Fruit fly (Drosophila melanogaster) whole organism, embryonic: ENCODE results near the gene wisp.

Source experiments
- CG10321 ChIP-seq: fragments of 200-800 bp; sonication (Bioruptor generic); IDR thresholded peaks from 2 replicates; pipeline ENCODE4 v1.3.6; 2022; ENCODE audit warnings: missing biosample characterization, missing genetic modification characterization
- CG11456 ChIP-seq: fragments of 200-800 bp; sonication (Bioruptor generic); IDR thresholded peaks from 3 replicates; pipeline ENCODE4 v1.3.6; 2022; ENCODE audit warnings: missing biosample characterization, missing genetic modification characterization
- CG11560 ChIP-seq: fragments of 200-800 bp; sonication (Bioruptor generic); IDR thresholded peaks from 3 replicates; pipeline ENCODE4 v1.3.6; 2022; ENCODE audit warnings: missing biosample characterization, missing genetic modification characterization
- CG11696 ChIP-seq: fragments of 200-800 bp; sonication (Bioruptor generic); IDR thresholded peaks from 2 replicates; pipeline ENCODE4 v1.3.6; 2022; ENCODE audit warnings: missing biosample characterization, missing genetic modification characterization
- CG12744 ChIP-seq: fragments of 200-800 bp; sonication (Bioruptor generic); optimal IDR thresholded peaks from 2 replicates; lab custom pipeline; 2016; ENCODE audit warnings: missing biosample characterization, missing genetic modification characterization
- CG12942 ChIP-seq: fragments of 200-800 bp; sonication (Bioruptor generic); optimal IDR thresholded peaks from 3 replicates; lab custom pipeline; 2016; ENCODE audit warnings: missing biosample characterization, missing genetic modification characterization
- CG13123 ChIP-seq: fragments of 200-800 bp; sonication (Bioruptor generic); optimal IDR thresholded peaks from 2 replicates; lab custom pipeline; 2016; ENCODE audit warnings: missing biosample characterization, missing genetic modification characterization
- CG13624 ChIP-seq: fragments of 200-800 bp; sonication (Bioruptor generic); optimal IDR thresholded peaks from 2 replicates; lab custom pipeline; 2016; ENCODE audit warnings: missing biosample characterization, missing genetic modification characterization
- CG14965 ChIP-seq: fragments of 200-800 bp; sonication (Bioruptor generic); optimal IDR thresholded peaks from 2 replicates; lab custom pipeline; 2016; ENCODE audit warnings: missing biosample characterization, missing genetic modification characterization, borderline replicate concordance
- CG16813 ChIP-seq: fragments of 200-800 bp; sonication (Bioruptor generic); IDR thresholded peaks from 3 replicates; pipeline ENCODE4 v1.3.6; 2022; ENCODE audit warnings: missing biosample characterization, missing genetic modification characterization; ENCODE audit not compliant: partially characterized antibody
- CG18476 ChIP-seq: fragments of 200-800 bp; sonication (Bioruptor generic); optimal IDR thresholded peaks from 2 replicates; lab custom pipeline; 2016; ENCODE audit warnings: missing biosample characterization, mild to moderate bottlenecking, missing genetic modification characterization
- CG2129 ChIP-seq: fragments of 200-800 bp; sonication (Bioruptor generic); IDR thresholded peaks from 2 replicates; pipeline ENCODE4 v1.3.6; 2022; ENCODE audit warnings: missing biosample characterization, missing genetic modification characterization; ENCODE audit not compliant: partially characterized antibody
- CG2199 ChIP-seq: fragments of 200-800 bp; sonication (Bioruptor generic); IDR thresholded peaks from 3 replicates; pipeline ENCODE4 v1.3.6; 2022; ENCODE audit warnings: missing biosample characterization, missing genetic modification characterization
- CG2202 ChIP-seq: fragments of 200-800 bp; sonication (Bioruptor generic); optimal IDR thresholded peaks from 2 replicates; lab custom pipeline; 2018; ENCODE audit warnings: missing biosample characterization, mild to moderate bottlenecking, missing genetic modification characterization
- CG31441 ChIP-seq: fragments of 200-800 bp; sonication (Bioruptor generic); IDR thresholded peaks from 2 replicates; pipeline ENCODE4 v1.3.6; 2022; ENCODE audit warnings: missing biosample characterization, missing genetic modification characterization
- CG33213 ChIP-seq: fragments of 200-800 bp; sonication (Bioruptor generic); optimal IDR thresholded peaks from 3 replicates; lab custom pipeline; 2016; ENCODE audit warnings: missing biosample characterization, missing genetic modification characterization
- CG33557 ChIP-seq: fragments of 200-800 bp; sonication (Bioruptor generic); optimal IDR thresholded peaks from 2 replicates; lab custom pipeline; 2019; ENCODE audit warnings: missing biosample characterization, mild to moderate bottlenecking, missing genetic modification characterization, moderate library complexity
- CG34224 ChIP-seq: fragments of 200-800 bp; sonication (Bioruptor generic); IDR thresholded peaks from 3 replicates; pipeline ENCODE4 v1.3.6; 2022; ENCODE audit warnings: missing biosample characterization, missing genetic modification characterization; ENCODE audit not compliant: partially characterized antibody
- CG4617 ChIP-seq: fragments of 200-800 bp; sonication (Bioruptor generic); optimal IDR thresholded peaks from 3 replicates; lab custom pipeline; 2016; ENCODE audit warnings: missing biosample characterization, missing genetic modification characterization, borderline replicate concordance
- CG6791 ChIP-seq: fragments of 200-800 bp; sonication (Bioruptor generic); IDR thresholded peaks from 3 replicates; pipeline ENCODE4 v1.3.6; 2022; ENCODE audit warnings: missing biosample characterization, missing genetic modification characterization; ENCODE audit not compliant: partially characterized antibody
- CG6854 ChIP-seq: fragments of 200-800 bp; sonication (Bioruptor generic); optimal IDR thresholded peaks from 3 replicates; lab custom pipeline; 2017; ENCODE audit warnings: missing biosample characterization, mild to moderate bottlenecking, missing genetic modification characterization
- CG7839 ChIP-seq: fragments of 200-800 bp; sonication (Bioruptor generic); optimal IDR thresholded peaks from 3 replicates; lab custom pipeline; 2018; ENCODE audit warnings: missing biosample characterization, mild to moderate bottlenecking, missing genetic modification characterization, moderate library complexity
- CG9437 ChIP-seq: fragments of 200-800 bp; sonication (Bioruptor generic); optimal IDR thresholded peaks from 2 replicates; lab custom pipeline; 2018; ENCODE audit warnings: missing biosample characterization, mild to moderate bottlenecking, missing genetic modification characterization
- CG9797 ChIP-seq: fragments of 200-800 bp; sonication (Bioruptor generic); optimal IDR thresholded peaks from 3 replicates; lab custom pipeline; 2018; ENCODE audit warnings: missing biosample characterization, mild to moderate bottlenecking, missing genetic modification characterization
- CG9932 ChIP-seq: fragments of 200-800 bp; sonication (Bioruptor generic); IDR thresholded peaks from 2 replicates; pipeline ENCODE4 v1.3.6; 2022; ENCODE audit warnings: missing biosample characterization, missing genetic modification characterization
- Lpt ChIP-seq: fragments of >200 bp; optimal IDR thresholded peaks from 2 replicates; lab custom pipeline; 2018; ENCODE audit warnings: missing biosample characterization, missing genetic modification characterization
- MTF-1 ChIP-seq: fragments of 200-800 bp; sonication (Bioruptor generic); optimal IDR thresholded peaks from 2 replicates; lab custom pipeline; 2018; ENCODE audit warnings: missing biosample characterization, mild to moderate bottlenecking, missing genetic modification characterization, borderline replicate concordance
- Mad ChIP-seq: fragments of 200-800 bp; sonication (Bioruptor generic); optimal IDR thresholded peaks from 2 replicates; lab custom pipeline; 2016; ENCODE audit warnings: missing biosample characterization, missing genetic modification characterization
- Nf-YB ChIP-seq: fragments of 200-800 bp; sonication (Bioruptor generic); optimal IDR thresholded peaks from 3 replicates; lab custom pipeline; 2019; ENCODE audit warnings: missing biosample characterization, mild to moderate bottlenecking, missing genetic modification characterization, moderate library complexity
- Pdp1 ChIP-seq, 2 experiments: fragments of 200-800 bp; sonication (Bioruptor generic); optimal IDR thresholded peaks; 3 replicates each; lab custom pipeline; 2016; ENCODE audit warnings: missing biosample characterization in 2 of 2, missing genetic modification characterization in 2 of 2, mild to moderate bottlenecking in 1 of 2, moderate library complexity in 1 of 2
- caup ChIP-seq: fragments of 200-800 bp; sonication (Bioruptor generic); optimal IDR thresholded peaks from 3 replicates; lab custom pipeline; 2017; ENCODE audit warnings: missing biosample characterization, mild to moderate bottlenecking, missing genetic modification characterization, moderate library complexity; ENCODE audit not compliant: severe bottlenecking
- chinmo ChIP-seq: fragments of 200-800 bp; sonication (Bioruptor generic); IDR thresholded peaks from 4 replicates; pipeline ENCODE4 v1.3.6; 2022; ENCODE audit warnings: missing biosample characterization, missing genetic modification characterization; ENCODE audit not compliant: partially characterized antibody
- chn ChIP-seq: fragments of 200-800 bp; sonication (Bioruptor generic); optimal IDR thresholded peaks from 2 replicates; lab custom pipeline; 2016; ENCODE audit warnings: missing biosample characterization, missing genetic modification characterization
- exex ChIP-seq: fragments of 200-800 bp; sonication (Bioruptor generic); optimal IDR thresholded peaks from 4 replicates; lab custom pipeline; 2018; ENCODE audit warnings: missing biosample characterization, mild to moderate bottlenecking, missing genetic modification characterization, moderate library complexity
- eyg ChIP-seq: fragments of 200-800 bp; sonication (Bioruptor generic); optimal IDR thresholded peaks from 3 replicates; lab custom pipeline; 2016; ENCODE audit warnings: missing biosample characterization, missing genetic modification characterization
- grau ChIP-seq: fragments of 200-800 bp; optimal IDR thresholded peaks from 3 replicates; lab custom pipeline; 2019; ENCODE audit warnings: missing biosample characterization, mild to moderate bottlenecking, missing genetic modification characterization, moderate library complexity
- grn ChIP-seq: fragments of 200-800 bp; sonication (Bioruptor generic); optimal IDR thresholded peaks from 3 replicates; lab custom pipeline; 2017; ENCODE audit warnings: missing biosample characterization, missing genetic modification characterization
- gt ChIP-seq: fragments of 200-800 bp; sonication (Bioruptor generic); IDR thresholded peaks from 2 replicates; pipeline ENCODE4 v1.3.6; 2022; ENCODE audit warnings: missing biosample characterization, missing genetic modification characterization
- mirr ChIP-seq: fragments of 200-800 bp; sonication (Bioruptor generic); optimal IDR thresholded peaks from 3 replicates; lab custom pipeline; 2018; ENCODE audit warnings: missing biosample characterization, mild to moderate bottlenecking, missing genetic modification characterization
- onecut ChIP-seq: fragments of 200-800 bp; sonication (Bioruptor generic); IDR thresholded peaks from 2 replicates; pipeline ENCODE4 v1.3.6; 2022; ENCODE audit warnings: missing biosample characterization, missing genetic modification characterization
- sima ChIP-seq: fragments of 200-800 bp; sonication (Bioruptor generic); optimal IDR thresholded peaks from 2 replicates; lab custom pipeline; 2016; ENCODE audit warnings: missing biosample characterization, missing genetic modification characterization
- tx ChIP-seq: fragments of 200-800 bp; sonication (Bioruptor generic); optimal IDR thresholded peaks from 2 replicates; lab custom pipeline; 2016; ENCODE audit warnings: missing biosample characterization, missing genetic modification characterization
- z ChIP-seq: fragments of 200-800 bp; sonication (Bioruptor generic); IDR thresholded peaks from 3 replicates; pipeline ENCODE4 v1.3.6; 2022; ENCODE audit warnings: missing biosample characterization, missing genetic modification characterization
- zfh1 ChIP-seq: fragments of 200-800 bp; sonication (Bioruptor generic); IDR thresholded peaks from 3 replicates; pipeline ENCODE4 v1.3.6; 2022; ENCODE audit warnings: missing biosample characterization, missing genetic modification characterization

Gene wisp

DNA sequence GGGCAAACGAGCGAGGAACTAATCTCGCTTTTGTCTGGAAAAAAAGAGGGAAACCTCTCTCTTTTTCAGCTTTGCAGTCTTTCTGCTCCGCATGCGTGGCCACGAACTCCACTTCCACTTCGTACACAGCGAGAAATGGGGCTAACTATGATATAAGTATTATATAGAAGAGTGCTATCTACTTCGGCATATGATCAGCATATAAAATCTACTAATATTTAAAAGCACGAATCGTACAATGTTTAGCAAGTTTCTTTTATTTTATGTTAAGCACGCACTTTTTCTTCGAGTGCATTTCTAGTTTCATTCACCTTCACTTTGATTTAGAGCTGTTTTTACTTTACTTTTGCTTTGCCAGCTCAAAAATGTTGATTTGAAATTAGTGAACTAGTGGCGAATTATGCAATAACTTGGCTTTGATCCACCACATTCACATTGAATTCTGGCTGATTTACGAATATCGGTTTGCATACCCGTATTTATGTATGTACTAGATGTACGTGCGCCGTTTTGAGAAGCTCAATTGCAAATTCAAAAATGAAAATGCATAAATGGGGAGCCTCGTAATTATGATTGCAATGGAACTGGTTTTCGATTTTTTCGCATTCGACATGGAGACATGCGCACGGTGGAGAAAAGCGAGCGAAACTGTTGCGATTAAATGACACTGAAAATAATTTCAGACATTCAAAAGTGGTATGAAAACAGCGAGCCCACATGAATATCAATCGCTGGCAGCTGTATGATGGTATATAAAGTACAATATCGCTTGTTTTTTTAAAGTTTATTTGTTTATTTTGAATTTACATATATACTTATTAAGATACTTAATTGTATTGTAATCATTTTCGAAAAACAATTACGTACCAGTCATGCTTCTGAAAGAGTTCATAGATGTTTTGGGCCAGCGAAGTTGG, 36.0 kb upstream of the wisp start (continued):
- TF ChIP-seq tx (no peak), CG7839 (tag; lab: Kevin White, UChicago) (peak; percentile 91), Lpt (GFP tag; lab: Kevin White, UChicago) (no peak), z (0 out of 3 replicates have a peak, but pooled peaks have one; percentile 6), onecut (GFP tag; lab: Robert Waterston, UW) (peak; percentile 85), MTF-1 (GFP tag; lab: Kevin White, UChicago) (peak; percentile 46), CG31441 (peak; percentile 91), Mad (GFP tag; lab: Kevin White, UChicago) (peak; percentile 47), zfh1 (GFP tag; lab: Robert Waterston, UW) (peak; percentile 86), CG33213 (GFP tag; lab: Kevin White, UChicago) (peak; percentile 21), CG4617 (GFP tag; lab: Kevin White, UChicago) (no peak), gt (GFP tag; lab: Robert Waterston, UW) (peak; percentile 67), CG13624 (GFP tag; lab: Kevin White, UChicago) (peak; percentile 51), CG11560 (tag; lab: Robert Waterston, UW) (peak; percentile 49; the same call in 2 of the 3 replicates), grau (tag; lab: Kevin White, UChicago) (peak; percentile 73), Nf-YB (GFP tag; lab: Kevin White, UChicago) (peak; percentile 34), CG2202 (tag; lab: Kevin White, UChicago) (peak; percentile 73), CG13123 (GFP tag; lab: Kevin White, UChicago) (no peak), sima (peak; percentile 9), eyg (GFP tag; lab: Kevin White, UChicago) (peak; percentile 55), CG9437 (GFP tag; lab: Kevin White, UChicago) (peak; percentile 38), CG18476 (GFP tag; lab: Kevin White, UChicago) (peak; percentile 9), CG12942 (GFP tag; lab: Kevin White, UChicago) (peak; percentile 46), CG2129 (GFP tag; lab: Robert Waterston, UW) (no peak)

DNA sequence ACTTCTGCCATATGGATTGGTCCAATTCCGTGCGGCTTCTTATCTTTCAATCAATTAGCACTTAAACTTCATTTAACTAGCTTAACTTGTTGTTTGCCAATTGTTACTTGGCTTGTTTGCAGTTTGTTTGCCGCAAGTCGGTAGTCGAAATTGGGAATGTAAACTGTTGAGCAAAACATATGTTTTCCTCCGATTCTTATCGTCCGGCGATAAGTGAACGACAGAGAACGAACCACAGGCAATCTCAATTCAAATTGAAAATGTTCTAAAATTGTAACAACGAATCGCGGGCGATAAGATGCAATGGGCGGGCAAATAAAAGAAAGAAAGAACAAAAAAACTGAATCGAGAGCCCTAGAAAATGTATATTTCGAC, 35.3 kb upstream of the wisp start:
- TF ChIP-seq exex (tag; lab: Kevin White, UChicago), result peak; percentile 51
- TF ChIP-seq mirr, result peak; percentile 68
- TF ChIP-seq CG11456, result no peak
- no peak for TF ChIP-seq chinmo (GFP tag; lab: Robert Waterston, UW)
- TF ChIP-seq CG9932 (GFP tag; lab: Robert Waterston, UW), result no peak
- TF ChIP-seq chn (GFP tag; lab: Kevin White, UChicago), result no peak
- no peak for TF ChIP-seq CG11696 (GFP tag; lab: Robert Waterston, UW)
- no peak for TF ChIP-seq CG6791 (GFP tag; lab: Robert Waterston, UW)
- no peak for TF ChIP-seq CG33557 (GFP tag; lab: Kevin White, UChicago)
- TF ChIP-seq CG6854, result no peak
- no peak for TF ChIP-seq CG16813 (GFP tag; lab: Robert Waterston, UW)
- no peak for TF ChIP-seq CG12744 (GFP tag; lab: Kevin White, UChicago)
- TF ChIP-seq CG34224 (GFP tag; lab: Robert Waterston, UW), result no peak
- TF ChIP-seq CG2129 (GFP tag; lab: Robert Waterston, UW), result no peak
- TF ChIP-seq CG9797 (GFP tag; lab: Kevin White, UChicago), result no peak
- TF ChIP-seq Pdp1 (GFP tag; optimal IDR thresholded peaks at IDR 0.05; lab: Kevin White, UChicago), result no peak
- TF ChIP-seq CG10321, result no peak
- no peak for TF ChIP-seq CG14965 (GFP tag; lab: Kevin White, UChicago)
- peak; percentile 59 for TF ChIP-seq caup (GFP tag; lab: Kevin White, UChicago)
- peak; percentile 62 for TF ChIP-seq grn (GFP tag; lab: Kevin White, UChicago)
- TF ChIP-seq CG2199, result 0 out of 3 replicates have a peak, but pooled peaks have one; percentile 21
